Worm (Caenorhabditis elegans) whole organism, young adult: ENCODE data around the gene M02F4.2.

Experiments
- B0035.1 ChIP-seq: sonication (generic microtip); optimal IDR thresholded peaks from 2 replicates; lab custom pipeline; 2016; ENCODE audit warnings: missing genetic modification characterization, mild to moderate bottlenecking, missing compliant biosample characterization, missing genotype, missing genetic modification reagents
- C06A6.2 ChIP-seq: fragments of 200-800 bp; sonication (Bioruptor generic); conservative IDR thresholded peaks from 2 replicates; pipeline ENCODE4 v1.3.6; 2022; ENCODE audit warnings: missing genetic modification characterization, missing compliant biosample characterization
- F22D6.2 ChIP-seq: sonication (generic microtip); optimal IDR thresholded peaks from 2 replicates; lab custom pipeline; 2016; ENCODE audit warnings: mild to moderate bottlenecking, missing genetic modification characterization, missing compliant biosample characterization
- F23B12.7 ChIP-seq: sonication (generic microtip); optimal IDR thresholded peaks from 2 replicates; lab custom pipeline; 2017; ENCODE audit warnings: missing genetic modification characterization, mild to moderate bottlenecking, missing compliant biosample characterization, antibody characterized with exemption, moderate library complexity; ENCODE audit not compliant: insufficient read depth
- F39B2.1 ChIP-seq: fragments of 200-800 bp; sonication (Bioruptor generic); IDR thresholded peaks from 2 replicates; pipeline ENCODE4 v1.3.6; 2022; ENCODE audit warnings: missing genetic modification reagents, missing genetic modification characterization, missing compliant biosample characterization
- F49E8.2 ChIP-seq: sonication (generic microtip); optimal IDR thresholded peaks from 3 replicates; lab custom pipeline; 2017; ENCODE audit warnings: missing genetic modification characterization, mild to moderate bottlenecking, missing compliant biosample characterization, antibody characterized with exemption, moderate library complexity; ENCODE audit not compliant: insufficient read depth
- T26A5.8 ChIP-seq: sonication (generic microtip); optimal IDR thresholded peaks from 2 replicates; lab custom pipeline; 2016; ENCODE audit warnings: missing genetic modification characterization, missing compliant biosample characterization
- Y56A3A.18 ChIP-seq: fragments of 200-800 bp; sonication (Bioruptor generic); IDR thresholded peaks from 2 replicates; pipeline ENCODE4 v1.3.6; 2022; ENCODE audit warnings: missing genetic modification reagents, missing genetic modification characterization, missing compliant biosample characterization
- Y79H2A.3 ChIP-seq: fragments of 200-800 bp; sonication (Bioruptor generic); conservative IDR thresholded peaks from 2 replicates; pipeline ENCODE4 v1.3.6; 2022; ENCODE audit warnings: missing genetic modification reagents, missing genetic modification characterization, missing compliant biosample characterization
- Y95B8A.8 ChIP-seq: fragments of 200-800 bp; sonication (Bioruptor generic); IDR thresholded peaks from 2 replicates; pipeline ENCODE4 v1.3.6; 2022; ENCODE audit warnings: missing genetic modification reagents, missing genetic modification characterization, missing compliant biosample characterization
- aptf-2 ChIP-seq: fragments of 200-800 bp; sonication (Bioruptor generic); conservative IDR thresholded peaks from 2 replicates; pipeline ENCODE4 v1.3.6; 2022; ENCODE audit warnings: missing genetic modification reagents, missing genetic modification characterization, missing compliant biosample characterization
- athp-1 ChIP-seq: sonication (generic microtip); optimal IDR thresholded peaks from 2 replicates; lab custom pipeline; 2017; ENCODE audit warnings: mild to moderate bottlenecking, missing genetic modification characterization, missing compliant biosample characterization
- cebp-1 ChIP-seq, 2 experiments: fragments of 200-800 bp in 1 of 2; sonication (Bioruptor generic) in 1 of 2; sonication (generic microtip) in 1 of 2; IDR thresholded peaks in 1 of 2; optimal IDR thresholded peaks in 1 of 2; 2 replicates each; pipeline versions ENCODE4 v1.3.6 to Lab custom; 2017 to 2022; ENCODE audit warnings: missing compliant biosample characterization in 2 of 2, missing genetic modification characterization in 2 of 2, mild to moderate bottlenecking in 1 of 2, missing genetic modification reagents in 1 of 2, moderate library complexity in 1 of 2
- ceh-40 ChIP-seq: fragments of 200-800 bp; sonication (Bioruptor generic); IDR thresholded peaks from 2 replicates; pipeline ENCODE4 v1.3.6; 2022; ENCODE audit warnings: missing genetic modification characterization, missing compliant biosample characterization
- ceh-58 ChIP-seq: fragments of 200-800 bp; sonication (Bioruptor generic); IDR thresholded peaks from 2 replicates; pipeline ENCODE4 v1.3.6; 2022; ENCODE audit warnings: missing genetic modification characterization, missing compliant biosample characterization
- ceh-79 ChIP-seq: sonication (generic microtip); optimal IDR thresholded peaks from 2 replicates; lab custom pipeline; 2017; ENCODE audit warnings: mild to moderate bottlenecking, missing genetic modification characterization, missing compliant biosample characterization
- dox-1 ChIP-seq: fragments of 200-800 bp; sonication (Bioruptor generic); IDR thresholded peaks from 2 replicates; pipeline ENCODE4 v1.3.6; 2022; ENCODE audit warnings: missing genetic modification reagents, missing genetic modification characterization, missing compliant biosample characterization
- egl-18 ChIP-seq: fragments of 200-800 bp; sonication (Bioruptor generic); IDR thresholded peaks from 2 replicates; pipeline ENCODE4 v1.3.6; 2022; ENCODE audit warnings: missing genetic modification reagents, missing genetic modification characterization, missing compliant biosample characterization
- hmg-20 ChIP-seq: fragments of 200-800 bp; sonication (Bioruptor generic); IDR thresholded peaks from 2 replicates; pipeline ENCODE4 v1.3.6; 2022; ENCODE audit warnings: missing genetic modification reagents, missing genetic modification characterization, missing compliant biosample characterization
- hrde-1 ChIP-seq: sonication (generic microtip); optimal IDR thresholded peaks from 2 replicates; lab custom pipeline; 2016; ENCODE audit warnings: missing genetic modification characterization, mild to moderate bottlenecking, missing compliant biosample characterization, moderate library complexity, missing genotype, missing genetic modification reagents, borderline replicate concordance
- let-607 ChIP-seq, 2 experiments: fragments of 200-800 bp in 1 of 2; sonication (Bioruptor generic) in 1 of 2; sonication (generic microtip) in 1 of 2; optimal IDR thresholded peaks; 2 replicates each; lab custom pipeline; 2016 to 2018; ENCODE audit warnings: mild to moderate bottlenecking in 2 of 2, missing compliant biosample characterization in 2 of 2, missing genetic modification characterization in 2 of 2, moderate library complexity in 2 of 2, missing genotype in 1 of 2
- lir-1 ChIP-seq: fragments of 200-800 bp; sonication (Bioruptor generic); conservative IDR thresholded peaks from 2 replicates; pipeline ENCODE4 v1.3.6; 2022; ENCODE audit warnings: missing genetic modification reagents, missing genetic modification characterization, missing compliant biosample characterization
- mes-4 ChIP-seq: sonication (generic microtip); optimal IDR thresholded peaks from 2 replicates; lab custom pipeline; 2016; ENCODE audit warnings: missing genotype, missing genetic modification characterization, missing compliant biosample characterization
- mxl-1 ChIP-seq: sonication (generic microtip); optimal IDR thresholded peaks from 2 replicates; lab custom pipeline; 2016; ENCODE audit warnings: missing genetic modification characterization, missing compliant biosample characterization
- nfyb-1 ChIP-seq: fragments of 200-800 bp; sonication (Bioruptor generic); IDR thresholded peaks from 2 replicates; pipeline ENCODE4 v1.3.6; 2022; ENCODE audit warnings: missing genetic modification reagents, missing genetic modification characterization, missing compliant biosample characterization
- nhr-120 ChIP-seq: fragments of 200-800 bp; sonication (Bioruptor generic); IDR thresholded peaks from 2 replicates; pipeline ENCODE4 v1.3.6; 2022; ENCODE audit warnings: missing genetic modification characterization, missing compliant biosample characterization
- nhr-80 ChIP-seq: sonication (generic microtip); optimal IDR thresholded peaks from 2 replicates; lab custom pipeline; 2016; ENCODE audit warnings: missing genetic modification characterization, missing compliant biosample characterization
- rec-8 ChIP-seq, 2 experiments: sonication (generic microtip); optimal IDR thresholded peaks; 2 replicates each; lab custom pipeline; 2016; ENCODE audit warnings: mild to moderate bottlenecking in 2 of 2, missing genetic modification characterization in 2 of 2, missing genetic modification reagents in 2 of 2, missing genotype in 2 of 2, missing biosample characterization in 1 of 2, missing compliant biosample characterization in 1 of 2, moderate library complexity in 1 of 2
- repo-1 ChIP-seq: sonication (generic microtip); optimal IDR thresholded peaks from 2 replicates; lab custom pipeline; 2017; ENCODE audit warnings: mild to moderate bottlenecking, missing genetic modification characterization, missing compliant biosample characterization
- sptf-2 ChIP-seq: fragments of 200-800 bp; sonication (Bioruptor generic); optimal IDR thresholded peaks from 2 replicates; lab custom pipeline; 2018; ENCODE audit warnings: mild to moderate bottlenecking, missing genetic modification characterization, missing compliant biosample characterization
- tbx-9 ChIP-seq: sonication (generic microtip); optimal IDR thresholded peaks from 2 replicates; lab custom pipeline; 2016; ENCODE audit warnings: borderline replicate concordance, missing genetic modification characterization, inconsistent platforms, missing compliant biosample characterization
- zfh-2 ChIP-seq: fragments of 200-800 bp; sonication (Bioruptor generic); conservative IDR thresholded peaks from 2 replicates; pipeline ENCODE4 v1.3.6; 2022; ENCODE audit warnings: missing genetic modification reagents, missing genetic modification characterization, missing compliant biosample characterization
- zim-3 ChIP-seq: sonication (generic microtip); optimal IDR thresholded peaks from 2 replicates; lab custom pipeline; 2017; ENCODE audit warnings: mild to moderate bottlenecking, missing genetic modification characterization, moderate library complexity, missing compliant biosample characterization
- ztf-22 ChIP-seq: fragments of 200-800 bp; sonication (Bioruptor generic); optimal IDR thresholded peaks from 2 replicates; lab custom pipeline; 2018; ENCODE audit warnings: mild to moderate bottlenecking, missing genetic modification characterization, moderate library complexity, missing compliant biosample characterization
- ztf-26 ChIP-seq: sonication (generic microtip); optimal IDR thresholded peaks from 2 replicates; lab custom pipeline; 2017; ENCODE audit warnings: missing genetic modification characterization, missing compliant biosample characterization
- ztf-28 ChIP-seq: fragments of 200-800 bp; sonication (Bioruptor generic); IDR thresholded peaks from 2 replicates; pipeline ENCODE4 v1.3.6; 2022; ENCODE audit warnings: missing genetic modification reagents, missing genetic modification characterization, missing compliant biosample characterization
- ztf-6 ChIP-seq: fragments of 200-800 bp; sonication (Bioruptor generic); IDR thresholded peaks from 2 replicates; pipeline ENCODE4 v1.3.6; 2022; ENCODE audit warnings: missing genetic modification reagents, missing genetic modification characterization, missing compliant biosample characterization

The M02F4.2 gene

ce11 chrX:3048696-3049095, 14.6 kb upstream of the M02F4.2 start:
- no peak for TF ChIP-seq rec-8 (tag; optimal IDR thresholded peaks at IDR 0.05; lab: Kevin White, UChicago)
- no peak for TF ChIP-seq athp-1
- TF ChIP-seq hmg-20 (GFP tag; lab: Robert Waterston, UW) = no peak
- TF ChIP-seq aptf-2 (GFP tag; lab: Robert Waterston, UW) = no peak
- TF ChIP-seq mxl-1 = no peak
- no peak for TF ChIP-seq B0035.1 (tag; lab: Kevin White, UChicago)
- no peak for TF ChIP-seq F39B2.1

ce11 chrX:3047224-3047623, 13.1 kb upstream of the M02F4.2 start:
- TF ChIP-seq T26A5.8 (tag; lab: Kevin White, UChicago) = no peak
- TF ChIP-seq Y79H2A.3 = no peak
- no peak for TF ChIP-seq Y95B8A.8
- TF ChIP-seq dox-1 (GFP tag; lab: Robert Waterston, UW) = 0 out of 2 replicates have a peak, but pooled peaks have one; percentile 30
- TF ChIP-seq nfyb-1 (GFP tag; lab: Robert Waterston, UW) = no peak
- no peak for TF ChIP-seq ceh-40
- no peak for TF ChIP-seq ztf-28 (GFP tag; lab: Robert Waterston, UW)
- no peak for TF ChIP-seq ztf-26 (tag; lab: Kevin White, UChicago)
- TF ChIP-seq sptf-2 = no peak
- TF ChIP-seq mes-4 (tag; lab: Kevin White, UChicago) = no peak
- TF ChIP-seq nhr-120 (GFP tag; lab: Robert Waterston, UW) = no peak
- peak; percentile 53 for TF ChIP-seq nhr-80 (tag; lab: Kevin White, UChicago)
- no peak for TF ChIP-seq C06A6.2
- TF ChIP-seq ztf-22 (GFP tag; lab: Kevin White, UChicago) = no peak

- no peak for TF ChIP-seq ztf-6 (GFP tag; lab: Robert Waterston, UW)
- TF ChIP-seq tbx-9 (tag; lab: Kevin White, UChicago) = no peak
- TF ChIP-seq lir-1 (GFP tag; lab: Robert Waterston, UW) = no peak
- no peak for TF ChIP-seq ztf-28 (GFP tag; lab: Robert Waterston, UW)
- TF ChIP-seq F23B12.7 (tag; lab: Kevin White, UChicago) = no peak
- peak; percentile 67 for TF ChIP-seq nhr-80 (tag; lab: Kevin White, UChicago)
- TF ChIP-seq let-607 (tag; optimal IDR thresholded peaks at IDR 0.05; lab: Kevin White, UChicago) = peak in 1 of 2 experiments; percentile 2
Measured at ce11 chrX:3045466-3045865, 11.4 kb upstream of the M02F4.2 start, which contains the start of gene cnnm-3. Gene cnnm-3 (minus strand): TSS chrX:3045847.

ce11 chrX:3040609-3041008, 6.5 kb upstream of the M02F4.2 start:
- TF ChIP-seq zfh-2 (GFP tag; lab: Robert Waterston, UW) = peak; percentile 94
- no peak for TF ChIP-seq cebp-1 (GFP tag; IDR thresholded peaks at IDR 0.05; lab: Robert Waterston, UW)
- TF ChIP-seq cebp-1 (tag; optimal IDR thresholded peaks at IDR 0.05; lab: Kevin White, UChicago) = peak; percentile 20
- no peak for TF ChIP-seq F22D6.2 (tag; lab: Kevin White, UChicago)

- TF ChIP-seq repo-1 (no peak), ztf-22 (GFP tag; lab: Kevin White, UChicago) (no peak), C06A6.2 (no peak), egl-18 (GFP tag; lab: Robert Waterston, UW) (no peak), nfyb-1 (GFP tag; lab: Robert Waterston, UW) (no peak), Y56A3A.18 (no peak), Y95B8A.8 (no peak), Y79H2A.3 (no peak), ceh-58 (GFP tag; lab: Robert Waterston, UW) (no peak), hrde-1 (tag; lab: Kevin White, UChicago) (no peak), ceh-79 (tag; lab: Kevin White, UChicago) (no peak), F49E8.2 (tag; lab: Kevin White, UChicago) (no peak), zim-3 (tag; lab: Kevin White, UChicago) (no peak)
- TF ChIP-seq, all 124 proteins: peak for 0
Measured at ce11 chrX:3040021-3040420, 5.9 kb upstream of the M02F4.2 start.
